Fruit fly (Drosophila melanogaster): Measurements from ENCODE around the gene osa.
A peak's percentile ranks its signal among the peaks of the same experiment; 100 is the strongest.

The osa gene

dm6 chr3R:17700488-17701130 is 17.5 kb downstream of the osa start (continued):
- peak; percentile 96 for TF ChIP-seq CG11085 (GFP tag; IDR thresholded peaks at IDR 0.05)
- TF ChIP-seq Sry-β (GFP tag; optimal IDR thresholded peaks at IDR 0.05), result peak; percentile 67
- TF ChIP-seq CG32532 (GFP tag; IDR thresholded peaks at IDR 0.05), result peak; percentile 99
- TF ChIP-seq CG3065 (GFP tag; optimal IDR thresholded peaks at IDR 0.05), result peak; percentile 94
- peak; percentile 96 for TF ChIP-seq CG11456 (GFP tag; IDR thresholded peaks at IDR 0.05)
- peak; percentile 88 for TF ChIP-seq CG7271 (tag; optimal IDR thresholded peaks at IDR 0.05)
- peak; percentile 99 for TF ChIP-seq CG11695 (GFP tag; IDR thresholded peaks at IDR 0.05)
- TF ChIP-seq H2.0 (GFP tag; IDR thresholded peaks at IDR 0.05), result peak; percentile 97
- TF ChIP-seq CG6854 (GFP tag; optimal IDR thresholded peaks at IDR 0.05), result peak; percentile 98
- peak; percentile 99 for TF ChIP-seq slbo (GFP tag; IDR thresholded peaks at IDR 0.05)
- TF ChIP-seq CG11723 (GFP tag; optimal IDR thresholded peaks at IDR 0.05), result peak; percentile 96
- peak; percentile 99 for TF ChIP-seq CG17829 (tag; optimal IDR thresholded peaks at IDR 0.05)
- TF ChIP-seq CG14667 (GFP tag; IDR thresholded peaks at IDR 0.05), result peak; percentile 97
- TF ChIP-seq CG1792 (GFP tag; optimal IDR thresholded peaks at IDR 0.05), result peak; percentile 40
- TF ChIP-seq CG10959 (GFP tag; IDR thresholded peaks at IDR 0.05), result peak; percentile 88
- peak; percentile 92 for TF ChIP-seq dati (GFP tag; IDR thresholded peaks at IDR 0.05)
- TF ChIP-seq psq (GFP tag; optimal IDR thresholded peaks at IDR 0.05), result peak; percentile 93
- peak; percentile 76 for TF ChIP-seq chn (GFP tag; optimal IDR thresholded peaks at IDR 0.05)
- peak; percentile 77 for TF ChIP-seq Dip3 (GFP tag; optimal IDR thresholded peaks at IDR 0.05)
- no peak for TF ChIP-seq hb (GFP tag; IDR thresholded peaks at IDR 0.05; ENCODE audit: partially characterized antibody)
- TF ChIP-seq Dbx (GFP tag; IDR thresholded peaks at IDR 0.05), result peak; percentile 99
- peak; percentile 91 for TF ChIP-seq CG7987 (GFP tag; optimal IDR thresholded peaks at IDR 0.05)
- no peak for TF ChIP-seq CG12236 (GFP tag; optimal IDR thresholded peaks at IDR 0.05)
- peak; percentile 97 for TF ChIP-seq gsb (GFP tag; IDR thresholded peaks at IDR 0.05)
- TF ChIP-seq D19B (GFP tag; optimal IDR thresholded peaks at IDR 0.05), result peak; percentile 96
- peak; percentile 97 for TF ChIP-seq CG17328 (GFP tag; IDR thresholded peaks at IDR 0.05)
- peak; percentile 97 for TF ChIP-seq bowl (GFP tag; IDR thresholded peaks at IDR 0.05)
- TF ChIP-seq NC2α (GFP tag; optimal IDR thresholded peaks at IDR 0.05), result peak; percentile 26
- peak; percentile 98 for TF ChIP-seq CG6272 (GFP tag; IDR thresholded peaks at IDR 0.05)
- TF ChIP-seq CG15601 (tag; optimal IDR thresholded peaks at IDR 0.05), result peak; percentile 98
- TF ChIP-seq chm (GFP tag; IDR thresholded peaks at IDR 0.05), result peak; percentile 6
- peak; percentile 93 for TF ChIP-seq Med (GFP tag)
- TF ChIP-seq Elba2 (GFP tag; optimal IDR thresholded peaks at IDR 0.05), result no peak
- TF ChIP-seq knrl (GFP tag; IDR thresholded peaks at IDR 0.05; ENCODE audit: partially characterized antibody), result peak; percentile 27; the same call in 1 of the 3 replicates
- peak; percentile 97 for TF ChIP-seq CG2202 (tag; optimal IDR thresholded peaks at IDR 0.05)
- peak; percentile 98 for TF ChIP-seq lmd (GFP tag; IDR thresholded peaks at IDR 0.05)
- peak; percentile 99 for TF ChIP-seq CG2712 (tag; optimal IDR thresholded peaks at IDR 0.05)
- TF ChIP-seq hbn (GFP tag; IDR thresholded peaks at IDR 0.05; ENCODE audit: partially characterized antibody), result no peak; the same call in 1 of the 2 replicates
- TF ChIP-seq Taf1 (GFP tag; IDR thresholded peaks at IDR 0.05), result peak; percentile 96
- peak; percentile 99 for TF ChIP-seq gsb-n (tag; optimal IDR thresholded peaks at IDR 0.05)
- TF ChIP-seq CG18619 (GFP tag; optimal IDR thresholded peaks at IDR 0.05), result peak; percentile 99
- peak; percentile 96 for TF ChIP-seq kah (GFP tag; optimal IDR thresholded peaks at IDR 0.05)
- TF ChIP-seq shn (GFP tag; optimal IDR thresholded peaks at IDR 0.05), result peak; percentile 38
- TF ChIP-seq rib (GFP tag; IDR thresholded peaks at IDR 0.05), result peak; percentile 88
- no peak for TF ChIP-seq Hey (tag; optimal IDR thresholded peaks at IDR 0.05)
- TF ChIP-seq fu2 (GFP tag; optimal IDR thresholded peaks at IDR 0.05), result peak; percentile 70
- TF ChIP-seq z (GFP tag; IDR thresholded peaks at IDR 0.05), result peak; percentile 48; the same call in 1 of the 3 replicates
- TF ChIP-seq CG10543 (GFP tag; optimal IDR thresholded peaks at IDR 0.05), result peak; percentile 100
- TF ChIP-seq Nf-YA (GFP tag; IDR thresholded peaks at IDR 0.05), result peak; percentile 95
- TF ChIP-seq CG10267 (tag; optimal IDR thresholded peaks at IDR 0.05), result peak; percentile 97
- TF ChIP-seq gcm2 (GFP tag; optimal IDR thresholded peaks at IDR 0.05), result peak; percentile 23
